Fruit fly (Drosophila melanogaster): ENCODE data around the gene CG4278.

DNA sequence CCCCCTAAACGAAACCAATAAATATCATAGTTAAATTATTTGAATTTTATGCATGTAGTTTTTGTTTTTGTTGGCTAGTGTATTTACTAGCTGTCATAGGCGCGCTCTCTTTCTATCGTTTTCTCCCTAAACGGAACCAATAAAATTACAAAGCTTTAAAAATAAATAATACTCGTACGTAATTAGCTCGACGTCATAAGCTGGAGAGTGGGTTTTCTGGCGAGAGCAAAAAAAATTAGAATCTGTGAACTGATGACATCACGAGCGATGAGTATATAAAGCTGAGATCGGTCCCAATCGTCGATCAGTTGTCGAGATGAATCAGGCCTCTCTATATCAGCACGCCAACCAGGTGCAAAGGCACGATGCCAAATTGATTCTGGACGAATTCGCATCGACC is 38.7 kb downstream of the CG4278 start, which contains the start of gene jhamt:
- TF ChIP-seq EcR (GFP tag; optimal IDR thresholded peaks at IDR 0.05) (no peak), CG8478 (optimal IDR thresholded peaks at IDR 0.05) (no peak), psq (optimal IDR thresholded peaks at IDR 0.05) (no peak), Dll (optimal IDR thresholded peaks at IDR 0.05) (no peak), usp (GFP tag; optimal IDR thresholded peaks at IDR 0.05) (no peak)
